Fruit fly (Drosophila melanogaster) whole organism, adult: ENCODE measurements around the gene CG5968.

Experiments used
- CG11617 ChIP-seq: fragments of 200-800 bp; sonication (Bioruptor generic); optimal IDR thresholded peaks from 2 replicates; lab custom pipeline; 2017; ENCODE audit warnings: mild to moderate bottlenecking, missing biosample characterization, missing genetic modification reagents, missing genetic modification characterization
- CG12768 ChIP-seq: fragments of 200-800 bp; sonication (Bioruptor generic); optimal IDR thresholded peaks from 2 replicates; lab custom pipeline; 2017; ENCODE audit warnings: missing biosample characterization, missing genetic modification characterization, mild to moderate bottlenecking, moderate library complexity, missing genetic modification reagents
- CG14711 ChIP-seq: fragments of 200-800 bp; sonication (Bioruptor generic); optimal IDR thresholded peaks from 2 replicates; lab custom pipeline; 2018; ENCODE audit warnings: missing biosample characterization, mild to moderate bottlenecking, missing genetic modification characterization, moderate library complexity
- CG1620 ChIP-seq: fragments of 200-800 bp; sonication (Bioruptor generic); optimal IDR thresholded peaks from 2 replicates; lab custom pipeline; 2016; ENCODE audit warnings: missing biosample characterization, missing genetic modification characterization
- CG33017 ChIP-seq: fragments of 200-800 bp; sonication (Bioruptor generic); optimal IDR thresholded peaks from 2 replicates; lab custom pipeline; 2018; ENCODE audit warnings: missing biosample characterization, mild to moderate bottlenecking, missing genetic modification characterization, moderate library complexity
- CG5204 ChIP-seq: fragments of 200-800 bp; sonication (Bioruptor generic); optimal IDR thresholded peaks from 2 replicates; lab custom pipeline; 2016; ENCODE audit warnings: missing biosample characterization, missing genetic modification characterization
- CG7045 ChIP-seq: fragments of 200-800 bp; sonication (Bioruptor generic); optimal IDR thresholded peaks from 2 replicates; lab custom pipeline; 2017; ENCODE audit warnings: missing biosample characterization, mild to moderate bottlenecking, missing genetic modification characterization
- CG7101 ChIP-seq: fragments of 200-800 bp; sonication (Bioruptor generic); optimal IDR thresholded peaks from 2 replicates; lab custom pipeline; 2018; ENCODE audit warnings: missing biosample characterization, mild to moderate bottlenecking, missing genetic modification characterization, moderate library complexity
- Clk ChIP-seq: fragments of 200-800 bp; sonication (Bioruptor generic); optimal IDR thresholded peaks from 2 replicates; lab custom pipeline; 2017; ENCODE audit warnings: missing biosample characterization, missing genetic modification characterization
- Crg-1 ChIP-seq: fragments of 200-800 bp; sonication (Bioruptor generic); optimal IDR thresholded peaks from 2 replicates; lab custom pipeline; 2016; ENCODE audit warnings: missing biosample characterization, missing genetic modification characterization
- Hr96 ChIP-seq: fragments of 200-800 bp; sonication (Bioruptor generic); optimal IDR thresholded peaks from 2 replicates; lab custom pipeline; 2016; ENCODE audit warnings: missing biosample characterization, missing genetic modification characterization
- Mnt ChIP-seq: fragments of 200-800 bp; sonication (Bioruptor generic); optimal IDR thresholded peaks from 2 replicates; lab custom pipeline; 2016; ENCODE audit warnings: missing biosample characterization, mild to moderate bottlenecking, missing genetic modification characterization
- bab1 ChIP-seq: fragments of 200-800 bp; sonication (Bioruptor generic); optimal IDR thresholded peaks from 3 replicates; lab custom pipeline; 2019; ENCODE audit warnings: missing biosample characterization, mild to moderate bottlenecking, missing genetic modification characterization, moderate library complexity
- cic ChIP-seq: fragments of 200-800 bp; sonication (Bioruptor generic); optimal IDR thresholded peaks from 2 replicates; lab custom pipeline; 2017; ENCODE audit warnings: missing biosample characterization, mild to moderate bottlenecking, missing genetic modification characterization, moderate library complexity
- cnc ChIP-seq, 2 experiments: fragments of >200 bp; optimal IDR thresholded peaks; 2 replicates each; lab custom pipeline; 2017
- kay ChIP-seq: fragments of 200-800 bp; sonication (Bioruptor generic); peaks from one replicate; lab custom pipeline; 2016; ENCODE audit warnings: missing biosample characterization, missing genetic modification characterization, borderline replicate concordance
- ovo ChIP-seq: fragments of 200-800 bp; sonication (Bioruptor generic); optimal IDR thresholded peaks from 2 replicates; lab custom pipeline; 2016; ENCODE audit warnings: missing biosample characterization, missing genetic modification characterization
- pad ChIP-seq: fragments of 200-800 bp; sonication (Bioruptor generic); optimal IDR thresholded peaks from 3 replicates; lab custom pipeline; 2017; ENCODE audit warnings: missing biosample characterization, missing genetic modification characterization, mild to moderate bottlenecking, moderate library complexity, missing genetic modification reagents
- tj ChIP-seq: fragments of 200-800 bp; sonication (Bioruptor generic); optimal IDR thresholded peaks from 3 replicates; lab custom pipeline; 2017; ENCODE audit warnings: missing biosample characterization, mild to moderate bottlenecking, missing genetic modification characterization, moderate library complexity
- toe ChIP-seq: fragments of 200-800 bp; sonication (Bioruptor generic); optimal IDR thresholded peaks from 2 replicates; lab custom pipeline; 2016; ENCODE audit warnings: missing biosample characterization, missing genetic modification characterization

The CG5968 gene

dm6 chr2L:16548418-16549108 lies 1.2 kb downstream of the CG5968 start:
- no peak for TF ChIP-seq pad (GFP tag; lab: Kevin White, UChicago)
- TF ChIP-seq CG7045 (GFP tag; lab: Kevin White, UChicago), result peak; percentile 39
- TF ChIP-seq Hr96, result no peak
- TF ChIP-seq CG14711 (tag; lab: Kevin White, UChicago), result peak; percentile 46
- peak; percentile 24 for TF ChIP-seq CG11617 (GFP tag; lab: Kevin White, UChicago)

- no peak for TF ChIP-seq Crg-1 (GFP tag; lab: Kevin White, UChicago)
- peak; percentile 18 for TF ChIP-seq toe (GFP tag; lab: Kevin White, UChicago)
- TF ChIP-seq pad (GFP tag; lab: Kevin White, UChicago), result no peak
- TF ChIP-seq CG7045 (GFP tag; lab: Kevin White, UChicago), result peak; percentile 37
- TF ChIP-seq CG12768 (GFP tag; lab: Kevin White, UChicago), result peak; percentile 75
- TF ChIP-seq cnc (optimal IDR thresholded peaks at IDR 0.05; lab: Kevin White, UChicago), result no peak
- no peak for TF ChIP-seq Mnt (GFP tag; lab: Kevin White, UChicago)
- no peak for TF ChIP-seq ovo (GFP tag; lab: Kevin White, UChicago)
- no peak for TF ChIP-seq cic
- no peak for TF ChIP-seq Hr96
- peak; percentile 55 for TF ChIP-seq CG7101 (tag; lab: Kevin White, UChicago)
- TF ChIP-seq CG14711 (tag; lab: Kevin White, UChicago), result peak; percentile 63
- peak; percentile 6 for TF ChIP-seq CG11617 (GFP tag; lab: Kevin White, UChicago)
- TF ChIP-seq tj (GFP tag; lab: Kevin White, UChicago), result peak; percentile 1
- peak; percentile 19 for TF ChIP-seq Clk (GFP tag; lab: Kevin White, UChicago)
- TF ChIP-seq CG33017 (tag; lab: Kevin White, UChicago), result peak; percentile 80
- no peak for TF ChIP-seq kay (GFP tag; lab: Kevin White, UChicago)
- peak; percentile 70 for TF ChIP-seq CG5204 (GFP tag; lab: Kevin White, UChicago)
- TF ChIP-seq CG1620 (GFP tag; lab: Kevin White, UChicago), result no peak
- TF ChIP-seq bab1 (GFP tag; lab: Kevin White, UChicago), result no peak
Observed at dm6 chr2L:16547652-16548417, 1.9 kb downstream of the CG5968 start.

- TF ChIP-seq pad (GFP tag; lab: Kevin White, UChicago) (peak; percentile 55), CG1620 (GFP tag; lab: Kevin White, UChicago) (peak; percentile 15), CG33017 (tag; lab: Kevin White, UChicago) (peak; percentile 94), kay (GFP tag; lab: Kevin White, UChicago) (no peak), bab1 (GFP tag; lab: Kevin White, UChicago) (peak; percentile 83), cnc (optimal IDR thresholded peaks at IDR 0.05; lab: Kevin White, UChicago) (no peak), Mnt (GFP tag; lab: Kevin White, UChicago) (peak; percentile 62), toe (GFP tag; lab: Kevin White, UChicago) (peak; percentile 55), cic (peak; percentile 20), CG5204 (GFP tag; lab: Kevin White, UChicago) (peak; percentile 78), ovo (GFP tag; lab: Kevin White, UChicago) (peak; percentile 76), tj (GFP tag; lab: Kevin White, UChicago) (peak; percentile 77), CG11617 (GFP tag; lab: Kevin White, UChicago) (peak; percentile 83), CG7045 (GFP tag; lab: Kevin White, UChicago) (peak; percentile 70), Hr96 (peak; percentile 81), CG7101 (tag; lab: Kevin White, UChicago) (peak; percentile 90), CG14711 (tag; lab: Kevin White, UChicago) (peak; percentile 82), CG12768 (GFP tag; lab: Kevin White, UChicago) (peak; percentile 86), Crg-1 (GFP tag; lab: Kevin White, UChicago) (peak; percentile 15), Clk (GFP tag; lab: Kevin White, UChicago) (peak; percentile 55)
Observed at dm6 chr2L:16545772-16546171, 4.0 kb downstream of the CG5968 start.

dm6 chr2L:16544563-16545066 lies 5.1 kb downstream of the CG5968 start, which contains the start of gene mtgo:
mtgo (plus strand) TSS chr2L:16545016.
- TF ChIP-seq kay (GFP tag; lab: Kevin White, UChicago) (no peak), Hr96 (no peak), Clk (GFP tag; lab: Kevin White, UChicago) (no peak), tj (GFP tag; lab: Kevin White, UChicago) (no peak), CG7101 (tag; lab: Kevin White, UChicago) (peak; percentile 65), ovo (GFP tag; lab: Kevin White, UChicago) (peak; percentile 83), CG5204 (GFP tag; lab: Kevin White, UChicago) (peak; percentile 36), Crg-1 (GFP tag; lab: Kevin White, UChicago) (no peak), CG33017 (tag; lab: Kevin White, UChicago) (peak; percentile 70), CG11617 (GFP tag; lab: Kevin White, UChicago) (peak; percentile 48), CG14711 (tag; lab: Kevin White, UChicago) (peak; percentile 42), cic (no peak), CG12768 (GFP tag; lab: Kevin White, UChicago) (peak; percentile 40), bab1 (GFP tag; lab: Kevin White, UChicago) (peak; percentile 7), CG1620 (GFP tag; lab: Kevin White, UChicago) (no peak), CG7045 (GFP tag; lab: Kevin White, UChicago) (peak; percentile 45), pad (GFP tag; lab: Kevin White, UChicago) (no peak), Mnt (GFP tag; lab: Kevin White, UChicago) (no peak), cnc (optimal IDR thresholded peaks at IDR 0.05; lab: Kevin White, UChicago) (no peak), toe (GFP tag; lab: Kevin White, UChicago) (no peak)
